Worm (Caenorhabditis elegans) whole organism, young adult: ENCODE results near the gene Y38A10A.11.
A peak's percentile ranks its signal among the peaks of the same experiment; 100 is the strongest.

Experiments
- D2030.7 ChIP-seq: fragments of 200-800 bp; sonication (Bioruptor generic); IDR thresholded peaks from 2 replicates; pipeline ENCODE4 v1.3.6; 2022; ENCODE audit warnings: missing genetic modification reagents, missing genetic modification characterization, missing compliant biosample characterization
- F37B4.10 ChIP-seq: fragments of 200-800 bp; sonication (Bioruptor generic); IDR thresholded peaks from 2 replicates; pipeline ENCODE4 v1.3.6; 2022; ENCODE audit warnings: missing genetic modification characterization, missing compliant biosample characterization
- ama-1 ChIP-seq, 3 experiments: fragments of 150-350 bp in 1 of 3; sonication (generic microtip) in 2 of 3; optimal IDR thresholded peaks; 2 replicates each; lab custom pipeline; 2014 to 2018; ENCODE audit warnings: missing biosample characterization in 2 of 3, missing genetic modification characterization in 2 of 3, missing genetic modification reagents in 2 of 3
- attf-3 ChIP-seq: fragments of 200-800 bp; sonication (Bioruptor generic); conservative IDR thresholded peaks from 2 replicates; pipeline ENCODE4 v1.3.6; 2022; ENCODE audit warnings: missing genetic modification reagents, missing genetic modification characterization, missing compliant biosample characterization
- hrde-1 ChIP-seq: sonication (generic microtip); optimal IDR thresholded peaks from 2 replicates; lab custom pipeline; 2016; ENCODE audit warnings: missing genetic modification characterization, mild to moderate bottlenecking, missing compliant biosample characterization, moderate library complexity, missing genotype, missing genetic modification reagents, borderline replicate concordance
- lin-35 ChIP-seq, 3 experiments: fragments of 150-350 bp in 2 of 3; sonication (generic microtip) in 1 of 3; optimal IDR thresholded peaks; 2 replicates each; lab custom pipeline; 2014 to 2018; ENCODE audit warnings: missing biosample characterization in 3 of 3, missing genetic modification characterization in 3 of 3, missing genetic modification reagents in 3 of 3
- nhr-120 ChIP-seq: fragments of 200-800 bp; sonication (Bioruptor generic); IDR thresholded peaks from 2 replicates; pipeline ENCODE4 v1.3.6; 2022; ENCODE audit warnings: missing genetic modification characterization, missing compliant biosample characterization
- ztf-18 ChIP-seq: sonication (generic microtip); optimal IDR thresholded peaks from 2 replicates; lab custom pipeline; 2016; ENCODE audit warnings: missing genotype, mild to moderate bottlenecking, missing genetic modification characterization, missing compliant biosample characterization

- peak; percentile 36 for TF ChIP-seq ztf-18 (tag; lab: Kevin White, UChicago)
- TF ChIP-seq nhr-120 (GFP tag; lab: Robert Waterston, UW): no peak
- peak; percentile 10 for TF ChIP-seq ama-1 (optimal IDR thresholded peaks at IDR 0.05; lab: Kevin White, UChicago)
- TF ChIP-seq ama-1 (GFP tag; optimal IDR thresholded peaks at IDR 0.05; lab: Kevin White, UChicago): no peak
- TF ChIP-seq F37B4.10: no peak
- TF ChIP-seq lin-35 (GFP tag; optimal IDR thresholded peaks at IDR 0.05; lab: Kevin White, UChicago): no peak
- TF ChIP-seq D2030.7 (GFP tag; lab: Robert Waterston, UW): no peak
- no peak for TF ChIP-seq hrde-1 (tag; lab: Kevin White, UChicago)
- no peak for TF ChIP-seq attf-3 (GFP tag; lab: Robert Waterston, UW)
These were observed 50.1 kb downstream of the Y38A10A.11 start, which contains the start of gene seip-1 for ce11 chrV:6053188-6053687.
